Worm (Caenorhabditis elegans): ENCODE data around the gene R09E10.1.

- no peak for TF ChIP-seq fos-1 (tag; optimal IDR thresholded peaks at IDR 0.05)
- TF ChIP-seq lin-11 (tag; optimal IDR thresholded peaks at IDR 0.05) = no peak
- no peak for TF ChIP-seq lsy-2 (tag; optimal IDR thresholded peaks at IDR 0.05)
- no peak for TF ChIP-seq nhr-77 (tag; optimal IDR thresholded peaks at IDR 0.05)
- no peak for TF ChIP-seq blmp-1 (tag; optimal IDR thresholded peaks at IDR 0.05; ENCODE audit: insufficient read depth)
- no peak for TF ChIP-seq ZK546.5 (tag; optimal IDR thresholded peaks at IDR 0.05)
- no peak for TF ChIP-seq unc-39 (tag; optimal IDR thresholded peaks at IDR 0.05)
- no peak for TF ChIP-seq nhr-11 (tag; optimal IDR thresholded peaks at IDR 0.05)
- no peak for TF ChIP-seq ztf-1 (GFP tag; conservative IDR thresholded peaks at IDR 0.05)
- no peak for TF ChIP-seq unc-62 (GFP tag; optimal IDR thresholded peaks at IDR 0.05)
- TF ChIP-seq nhr-12 (tag; optimal IDR thresholded peaks at IDR 0.05) = no peak
- TF ChIP-seq elt-3 (tag; optimal IDR thresholded peaks at IDR 0.05) = no peak
Measured at ce11 chrIV:10345486-10345885, 22.9 kb upstream of the R09E10.1 start.
